Worm (Caenorhabditis elegans) whole organism, L4 larva: ENCODE data around the gene rnf-121.

Experiments used
- F37D6.2 ChIP-seq: sonication (generic microtip); optimal IDR thresholded peaks from 2 replicates; lab custom pipeline; 2016; ENCODE audit warnings: mild to moderate bottlenecking, missing genetic modification characterization, missing compliant biosample characterization
- R02D3.7 ChIP-seq: fragments of 150-350 bp; sonication (generic microtip); optimal IDR thresholded peaks from 3 replicates; lab custom pipeline; 2014; ENCODE audit warnings: missing biosample characterization, missing genetic modification characterization
- T26A8.4 ChIP-seq: fragments of 200-800 bp; sonication (Bioruptor generic); IDR thresholded peaks from 2 replicates; pipeline ENCODE4 v1.3.6; 2022; ENCODE audit warnings: missing genetic modification characterization, missing compliant biosample characterization
- Y105C5A.15 ChIP-seq: fragments of 200-800 bp; sonication (Bioruptor generic); IDR thresholded peaks from 2 replicates; pipeline ENCODE4 v1.3.6; 2022; ENCODE audit warnings: missing genetic modification characterization, missing compliant biosample characterization
- Y48G9A.11 ChIP-seq: fragments of 200-800 bp; sonication (Bioruptor generic); IDR thresholded peaks from 2 replicates; pipeline ENCODE4 v1.3.6; 2022; ENCODE audit warnings: missing genetic modification reagents, missing genetic modification characterization, missing compliant biosample characterization
- ZK337.2 ChIP-seq: fragments of 200-800 bp; sonication (Bioruptor generic); IDR thresholded peaks from 2 replicates; pipeline ENCODE4 v1.3.6; 2022; ENCODE audit warnings: missing genetic modification reagents, missing genetic modification characterization, missing compliant biosample characterization
- arid-1 ChIP-seq: fragments of 200-800 bp; sonication (Bioruptor generic); conservative IDR thresholded peaks from 2 replicates; pipeline ENCODE4 v1.3.6; 2022; ENCODE audit warnings: missing genetic modification reagents, missing genetic modification characterization, missing compliant biosample characterization
- attf-4 ChIP-seq: sonication (generic microtip); optimal IDR thresholded peaks from 3 replicates; lab custom pipeline; 2017; ENCODE audit warnings: missing biosample characterization, missing genetic modification characterization
- ceh-20 ChIP-seq: fragments of 200-800 bp; sonication (Bioruptor generic); IDR thresholded peaks from 2 replicates; pipeline ENCODE4 v1.3.6; 2022; ENCODE audit warnings: missing genetic modification reagents, missing genetic modification characterization, missing compliant biosample characterization
- ceh-28 ChIP-seq: fragments of 150-350 bp; optimal IDR thresholded peaks from 2 replicates; lab custom pipeline; 2014; ENCODE audit warnings: missing biosample characterization, missing genetic modification reagents, missing genetic modification characterization
- ceh-32 ChIP-seq: sonication (generic microtip); optimal IDR thresholded peaks from 2 replicates; lab custom pipeline; 2016; ENCODE audit warnings: mild to moderate bottlenecking, missing genetic modification characterization, missing compliant biosample characterization; ENCODE audit not compliant: poor library complexity
- ceh-62 ChIP-seq: sonication (generic microtip); optimal IDR thresholded peaks from 2 replicates; lab custom pipeline; 2017; ENCODE audit warnings: missing biosample characterization, missing genetic modification characterization
- ctbp-1 ChIP-seq: fragments of 200-800 bp; sonication (Bioruptor generic); IDR thresholded peaks from 2 replicates; pipeline ENCODE4 v1.3.6; 2022; ENCODE audit warnings: missing genetic modification reagents, missing genetic modification characterization, missing compliant biosample characterization
- daf-12 ChIP-seq: fragments of 150-350 bp; optimal IDR thresholded peaks from 2 replicates; lab custom pipeline; 2014; ENCODE audit warnings: missing biosample characterization, missing genetic modification reagents, missing genetic modification characterization
- daf-16 ChIP-seq, 3 experiments: sonication (generic microtip); optimal IDR thresholded peaks; 2 replicates each; lab custom pipeline; 2016 to 2017; ENCODE audit warnings: missing genetic modification characterization in 3 of 3, missing genetic modification reagents in 3 of 3, mild to moderate bottlenecking in 2 of 3, missing compliant biosample characterization in 2 of 3, missing biosample characterization in 1 of 3, moderate library complexity in 1 of 3
- duxl-1 ChIP-seq: sonication (generic microtip); optimal IDR thresholded peaks from 2 replicates; lab custom pipeline; 2016; ENCODE audit warnings: mild to moderate bottlenecking, missing genetic modification characterization, moderate library complexity, missing compliant biosample characterization; ENCODE audit not compliant: poor library complexity
- dve-1 ChIP-seq: sonication (generic microtip); optimal IDR thresholded peaks from 2 replicates; lab custom pipeline; 2017; ENCODE audit warnings: antibody characterized with exemption, mild to moderate bottlenecking, missing genetic modification characterization, missing compliant biosample characterization; ENCODE audit not compliant: insufficient read depth
- egl-43 ChIP-seq: fragments of 200-800 bp; sonication (Bioruptor generic); IDR thresholded peaks from 2 replicates; pipeline ENCODE4 v1.3.6; 2022; ENCODE audit warnings: missing genetic modification reagents, missing genetic modification characterization, missing compliant biosample characterization
- jun-1 ChIP-seq: fragments of 150-350 bp; optimal IDR thresholded peaks from 2 replicates; lab custom pipeline; 2014; ENCODE audit warnings: missing biosample characterization, missing genetic modification reagents, missing genetic modification characterization
- lin-13 ChIP-seq: fragments of 150-350 bp; optimal IDR thresholded peaks from 2 replicates; lab custom pipeline; 2014; ENCODE audit warnings: missing biosample characterization, missing genetic modification reagents, missing genetic modification characterization
- lin-38 ChIP-seq: fragments of 200-800 bp; sonication (Bioruptor generic); IDR thresholded peaks from 2 replicates; pipeline ENCODE4 v1.3.6; 2022; ENCODE audit warnings: missing genetic modification reagents, missing genetic modification characterization, missing compliant biosample characterization
- lin-39 ChIP-seq: fragments of 150-350 bp; optimal IDR thresholded peaks from 2 replicates; lab custom pipeline; 2014; ENCODE audit warnings: missing biosample characterization, missing genetic modification reagents, missing genetic modification characterization
- lsy-2 ChIP-seq, 2 experiments: fragments of 150-350 bp in 1 of 2; sonication (generic microtip) in 1 of 2; optimal IDR thresholded peaks; 2 replicates each; lab custom pipeline; 2014 to 2017; ENCODE audit warnings: missing biosample characterization in 2 of 2, missing genetic modification characterization in 2 of 2
- mep-1 ChIP-seq: fragments of 150-350 bp; sonication (generic microtip); optimal IDR thresholded peaks from 3 replicates; lab custom pipeline; 2014; ENCODE audit warnings: missing biosample characterization, missing genetic modification characterization
- mes-2 ChIP-seq: sonication (generic microtip); optimal IDR thresholded peaks from 2 replicates; lab custom pipeline; 2016; ENCODE audit warnings: missing genotype, mild to moderate bottlenecking, missing genetic modification characterization, missing compliant biosample characterization; ENCODE audit not compliant: poor library complexity, severe bottlenecking
- nhr-102 ChIP-seq: sonication (generic microtip); optimal IDR thresholded peaks from 2 replicates; lab custom pipeline; 2016; ENCODE audit warnings: mild to moderate bottlenecking, missing genetic modification characterization, moderate library complexity, missing compliant biosample characterization
- nhr-11 ChIP-seq: fragments of 150-350 bp; optimal IDR thresholded peaks from 2 replicates; lab custom pipeline; 2014; ENCODE audit warnings: missing biosample characterization, missing genetic modification characterization
- nhr-237 ChIP-seq: sonication (generic microtip); optimal IDR thresholded peaks from 2 replicates; lab custom pipeline; 2017; ENCODE audit warnings: missing biosample characterization, missing genetic modification characterization
- nhr-25 ChIP-seq: sonication (generic microtip); optimal IDR thresholded peaks from 2 replicates; lab custom pipeline; 2017; ENCODE audit warnings: missing genetic modification characterization, mild to moderate bottlenecking, missing compliant biosample characterization, antibody characterized with exemption, moderate library complexity, borderline replicate concordance; ENCODE audit not compliant: insufficient read depth
- nhr-28 ChIP-seq: fragments of 150-350 bp; optimal IDR thresholded peaks from 2 replicates; lab custom pipeline; 2014; ENCODE audit warnings: missing biosample characterization, missing genetic modification characterization
- nhr-42 ChIP-seq: fragments of 200-800 bp; sonication (Bioruptor generic); IDR thresholded peaks from 2 replicates; pipeline ENCODE4 v1.3.6; 2022; ENCODE audit warnings: missing genetic modification characterization, missing compliant biosample characterization
- nhr-76 ChIP-seq: fragments of 150-350 bp; optimal IDR thresholded peaks from 2 replicates; lab custom pipeline; 2014; ENCODE audit warnings: missing biosample characterization, missing genetic modification characterization
- nhr-77 ChIP-seq: fragments of 150-350 bp; optimal IDR thresholded peaks from 2 replicates; lab custom pipeline; 2014; ENCODE audit warnings: missing biosample characterization, missing genetic modification characterization
- pha-4 ChIP-seq, 2 experiments: fragments of 150-350 bp in 1 of 2; fragments of 200-800 bp in 1 of 2; sonication (Bioruptor generic) in 1 of 2; IDR thresholded peaks in 1 of 2; optimal IDR thresholded peaks in 1 of 2; 2 replicates each; pipeline versions ENCODE4 v1.3.6 to Lab custom; 2014 to 2022; ENCODE audit warnings: missing genetic modification characterization in 2 of 2, missing genetic modification reagents in 2 of 2, missing biosample characterization in 1 of 2, missing compliant biosample characterization in 1 of 2
- pqm-1 ChIP-seq: sonication (generic microtip); optimal IDR thresholded peaks from 2 replicates; lab custom pipeline; 2017; ENCODE audit warnings: missing biosample characterization, missing genetic modification characterization
- sdz-12 ChIP-seq: fragments of 200-800 bp; sonication (Bioruptor generic); optimal IDR thresholded peaks from 2 replicates; lab custom pipeline; 2018; ENCODE audit warnings: mild to moderate bottlenecking, missing genetic modification characterization, missing compliant biosample characterization
- skn-1 ChIP-seq: fragments of 150-350 bp; optimal IDR thresholded peaks from 2 replicates; lab custom pipeline; 2014; ENCODE audit warnings: missing biosample characterization, missing genetic modification characterization
- snpc-4 ChIP-seq: fragments of 150-350 bp; optimal IDR thresholded peaks from 2 replicates; lab custom pipeline; 2014; ENCODE audit warnings: missing biosample characterization, missing genetic modification characterization
- tag-97 ChIP-seq: fragments of 200-800 bp; sonication (Bioruptor generic); IDR thresholded peaks from 2 replicates; pipeline ENCODE4 v1.3.6; 2022; ENCODE audit warnings: missing genetic modification characterization, missing compliant biosample characterization
- unc-130 ChIP-seq: sonication (generic microtip); optimal IDR thresholded peaks from 2 replicates; lab custom pipeline; 2016; ENCODE audit warnings: missing genetic modification reagents, missing genetic modification characterization, missing compliant biosample characterization
- vab-7 ChIP-seq: fragments of 200-800 bp; sonication (Bioruptor generic); IDR thresholded peaks from 2 replicates; pipeline ENCODE4 v1.3.6; 2022; ENCODE audit warnings: missing genetic modification reagents, missing genetic modification characterization, missing compliant biosample characterization
- zag-1 ChIP-seq: fragments of 150-350 bp; optimal IDR thresholded peaks from 2 replicates; lab custom pipeline; 2014; ENCODE audit warnings: missing biosample characterization, missing genetic modification characterization
- zfp-2 ChIP-seq: sonication (generic microtip); optimal IDR thresholded peaks from 2 replicates; lab custom pipeline; 2016; ENCODE audit warnings: mild to moderate bottlenecking, missing genetic modification characterization, missing compliant biosample characterization
- zip-11 ChIP-seq: fragments of 200-800 bp; sonication (Bioruptor generic); IDR thresholded peaks from 2 replicates; pipeline ENCODE4 v1.3.6; 2022; ENCODE audit warnings: missing genetic modification characterization, missing compliant biosample characterization
- ztf-11 ChIP-seq: fragments of 150-350 bp; optimal IDR thresholded peaks from 2 replicates; lab custom pipeline; 2014; ENCODE audit warnings: missing biosample characterization, missing genetic modification characterization

rnf-121 gene

ce11 chrIII:4172210-4172609 lies 1.5 kb upstream of the rnf-121 start (continued):
- no peak for TF ChIP-seq R02D3.7 (tag; lab: Kevin White, UChicago)

DNA sequence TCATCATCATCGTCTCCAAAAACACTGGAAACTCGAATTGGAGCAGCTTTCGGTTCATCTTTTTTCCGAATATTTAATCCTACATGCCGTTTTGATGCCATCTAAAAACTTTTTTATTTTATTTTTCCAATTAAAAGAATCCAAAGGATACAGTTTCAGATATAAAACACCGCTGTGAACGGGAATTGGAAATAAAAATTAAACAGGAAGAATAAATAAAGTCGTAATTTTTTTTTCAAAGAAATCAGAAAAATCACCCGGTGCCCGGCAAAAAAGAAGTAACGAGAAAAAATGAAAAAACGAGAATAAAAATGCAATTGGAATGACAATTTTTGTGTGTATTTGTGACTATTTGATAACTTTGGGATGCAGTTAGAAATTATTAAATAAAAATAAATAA lies 2.1 kb downstream of the rnf-121 start, which contains the start of gene ccdc-55:
ccdc-55 (minus strand) TSS at position 101 of the 400 bp plus-strand sequence.
- TF ChIP-seq dve-1 (tag; lab: Kevin White, UChicago) (no peak), nhr-11 (tag; lab: Kevin White, UChicago) (no peak), zip-11 (GFP tag; lab: Robert Waterston, UW) (no peak), skn-1 (no peak), zfp-2 (no peak), snpc-4 (tag; lab: Kevin White, UChicago) (no peak), sdz-12 (no peak), ctbp-1 (GFP tag; lab: Robert Waterston, UW) (no peak), lin-38 (GFP tag; lab: Robert Waterston, UW) (no peak), jun-1 (no peak)

ce11 chrIII:4166745-4167144 lies 4.0 kb downstream of the rnf-121 start, which contains the start of gene rnf-5:
rnf-5 (minus strand) TSS chrIII:4166845.
- TF ChIP-seq pha-4 (GFP tag; IDR thresholded peaks at IDR 0.05; lab: Robert Waterston, UW) = no peak
- no peak for TF ChIP-seq pha-4 (tag; optimal IDR thresholded peaks at IDR 0.05; lab: Kevin White, UChicago)
- no peak for TF ChIP-seq pqm-1
- TF ChIP-seq ceh-28 (tag; lab: Kevin White, UChicago) = no peak
- no peak for TF ChIP-seq duxl-1 (tag; lab: Kevin White, UChicago)
- TF ChIP-seq zag-1 = no peak
- TF ChIP-seq nhr-76 (tag; lab: Kevin White, UChicago) = no peak
- no peak for TF ChIP-seq attf-4 (tag; lab: Kevin White, UChicago)
- no peak for TF ChIP-seq nhr-28 (tag; lab: Kevin White, UChicago)
- TF ChIP-seq lin-13 = no peak
- TF ChIP-seq arid-1 = no peak
- no peak for TF ChIP-seq T26A8.4
- no peak for TF ChIP-seq lin-39 (tag; lab: Kevin White, UChicago)
- TF ChIP-seq daf-12 (tag; lab: Kevin White, UChicago) = no peak
- no peak for TF ChIP-seq mes-2 (tag; lab: Kevin White, UChicago)
- TF ChIP-seq ZK337.2 (GFP tag; lab: Robert Waterston, UW) = no peak
- no peak for TF ChIP-seq egl-43 (GFP tag; lab: Robert Waterston, UW)
- no peak for TF ChIP-seq nhr-102 (tag; lab: Kevin White, UChicago)

DNA sequence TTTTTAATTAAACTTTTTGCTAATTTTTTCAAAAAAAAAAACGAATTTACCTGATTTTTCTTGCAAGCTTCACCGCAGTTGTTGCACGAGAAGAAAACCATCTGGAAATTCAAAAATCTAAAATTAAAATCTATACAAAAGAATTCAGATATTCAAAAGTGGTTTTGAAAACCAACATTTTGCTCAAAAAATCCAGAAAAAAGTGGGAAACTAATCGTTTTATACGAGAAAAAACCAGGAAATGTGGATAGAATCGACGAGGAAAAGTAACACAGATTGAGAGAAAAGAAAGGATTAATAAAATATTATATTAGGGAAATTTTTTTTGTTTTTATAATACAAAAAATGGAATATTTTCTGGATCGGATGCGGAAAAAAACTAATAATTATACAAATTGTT lies 6.7 kb downstream of the rnf-121 start, which contains the start of gene C16C10.8:
C16C10.8 (minus strand) TSS at position 101 of the 400 bp plus-strand sequence.
- TF ChIP-seq tag-97 (GFP tag; lab: Robert Waterston, UW) (no peak), vab-7 (GFP tag; lab: Robert Waterston, UW) (no peak), ceh-28 (tag; lab: Kevin White, UChicago) (no peak), F37D6.2 (tag; lab: Kevin White, UChicago) (no peak), ceh-32 (tag; lab: Kevin White, UChicago) (no peak), daf-16 (GFP tag; optimal IDR thresholded peaks at IDR 0.05; lab: Kevin White, UChicago) (no peak), daf-16 (tag; optimal IDR thresholded peaks at IDR 0.05; lab: Kevin White, UChicago) (no peak), Y105C5A.15 (no peak)

DNA sequence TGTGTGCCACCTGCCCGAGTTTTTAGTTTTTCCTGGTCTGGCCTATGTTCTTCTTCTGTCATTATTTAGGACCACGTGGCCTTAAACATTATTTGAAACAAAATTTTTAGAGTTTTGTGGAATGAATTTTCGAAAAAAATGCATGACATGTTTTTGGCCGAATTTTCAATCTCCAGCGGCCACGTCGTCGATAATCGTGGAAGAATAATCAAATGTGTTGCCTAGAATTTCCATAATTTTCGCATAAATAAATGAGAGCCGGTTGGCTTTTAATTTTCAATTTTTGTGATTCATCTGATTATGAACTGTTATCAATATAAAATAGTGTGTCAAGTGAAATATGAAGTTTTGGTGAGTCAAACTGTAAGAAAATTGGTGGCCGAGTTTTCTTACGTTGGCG lies 9.8 kb downstream of the rnf-121 start, which contains the start of gene C01G12.16:
C01G12.16 (plus strand) TSS at position 301 of the 400 bp plus-strand sequence.
- TF ChIP-seq nhr-25 (tag; lab: Kevin White, UChicago) = no peak
- no peak for TF ChIP-seq nhr-77 (tag; lab: Kevin White, UChicago)
- no peak for TF ChIP-seq ztf-11 (tag; lab: Kevin White, UChicago)
- TF ChIP-seq Y48G9A.11 (GFP tag; lab: Robert Waterston, UW) = no peak
- no peak for TF ChIP-seq nhr-237 (tag; lab: Kevin White, UChicago)
- no peak for TF ChIP-seq mep-1
- TF ChIP-seq ceh-28 (tag; lab: Kevin White, UChicago) = no peak
- TF ChIP-seq nhr-102 (tag; lab: Kevin White, UChicago) = no peak
- TF ChIP-seq ceh-62 (tag; lab: Kevin White, UChicago) = no peak
- TF ChIP-seq nhr-11 (tag; lab: Kevin White, UChicago) = no peak
- TF ChIP-seq unc-130 (GFP tag; lab: Kevin White, UChicago) = no peak
- TF ChIP-seq nhr-42 (GFP tag; lab: Robert Waterston, UW) = no peak
- TF ChIP-seq lsy-2 (tag; optimal IDR thresholded peaks at IDR 0.05; lab: Kevin White, UChicago) = no peak
- TF ChIP-seq ceh-20 = no peak
